Fruit fly (Drosophila melanogaster) whole organism, embryonic: ENCODE data around the gene Atg14.

ENCODE experiments used
- Atf3 ChIP-seq: fragments of 200-800 bp; sonication (Bioruptor generic); optimal IDR thresholded peaks from 3 replicates; lab custom pipeline; 2016; ENCODE audit warnings: missing biosample characterization, missing genetic modification characterization
- B-H2 ChIP-seq: fragments of 200-800 bp; sonication (Bioruptor generic); optimal IDR thresholded peaks from 2 replicates; lab custom pipeline; 2018; ENCODE audit warnings: missing biosample characterization, mild to moderate bottlenecking, missing genetic modification characterization
- BEAF-32 ChIP-seq: fragments of 200-800 bp; sonication (Bioruptor generic); optimal IDR thresholded peaks from 3 replicates; lab custom pipeline; 2017; ENCODE audit warnings: missing biosample characterization, missing genetic modification characterization, mild to moderate bottlenecking, moderate library complexity, missing genetic modification reagents
- CG11723 ChIP-seq: fragments of 200-800 bp; sonication (Bioruptor generic); optimal IDR thresholded peaks from 2 replicates; lab custom pipeline; 2017; ENCODE audit warnings: missing biosample characterization, mild to moderate bottlenecking, missing genetic modification characterization
- CG12071 ChIP-seq: fragments of 200-800 bp; sonication (Bioruptor generic); optimal IDR thresholded peaks from 3 replicates; lab custom pipeline; 2018; ENCODE audit warnings: missing biosample characterization, mild to moderate bottlenecking, missing genetic modification characterization
- CG1233 ChIP-seq: fragments of 200-800 bp; sonication (Bioruptor generic); optimal IDR thresholded peaks from 4 replicates; lab custom pipeline; 2018; ENCODE audit warnings: missing biosample characterization, mild to moderate bottlenecking, missing genetic modification characterization
- CG13123 ChIP-seq: fragments of 200-800 bp; sonication (Bioruptor generic); optimal IDR thresholded peaks from 2 replicates; lab custom pipeline; 2016; ENCODE audit warnings: missing biosample characterization, missing genetic modification characterization
- CG13296 ChIP-seq: fragments of 200-800 bp; sonication (Bioruptor generic); optimal IDR thresholded peaks from 3 replicates; lab custom pipeline; 2018; ENCODE audit warnings: missing biosample characterization, mild to moderate bottlenecking, missing genetic modification characterization
- CG14965 ChIP-seq: fragments of 200-800 bp; sonication (Bioruptor generic); optimal IDR thresholded peaks from 2 replicates; lab custom pipeline; 2016; ENCODE audit warnings: missing biosample characterization, missing genetic modification characterization, borderline replicate concordance
- CG1647 ChIP-seq: fragments of 200-800 bp; sonication (Bioruptor generic); optimal IDR thresholded peaks from 3 replicates; lab custom pipeline; 2016; ENCODE audit warnings: missing biosample characterization, missing genetic modification characterization
- CG2678 ChIP-seq: fragments of 200-800 bp; sonication (Bioruptor generic); optimal IDR thresholded peaks from 3 replicates; lab custom pipeline; 2019; ENCODE audit warnings: missing biosample characterization, mild to moderate bottlenecking, missing genetic modification characterization, moderate library complexity
- CG31224 ChIP-seq: fragments of 200-800 bp; sonication (Bioruptor generic); IDR thresholded peaks from 2 replicates; pipeline ENCODE4 v1.3.6; 2022; ENCODE audit warnings: missing biosample characterization, missing genetic modification characterization
- CG4328 ChIP-seq: fragments of 200-800 bp; sonication (Bioruptor generic); optimal IDR thresholded peaks from 3 replicates; lab custom pipeline; 2017; ENCODE audit warnings: missing biosample characterization, missing genetic modification reagents, missing genetic modification characterization
- CG4617 ChIP-seq: fragments of 200-800 bp; sonication (Bioruptor generic); optimal IDR thresholded peaks from 3 replicates; lab custom pipeline; 2016; ENCODE audit warnings: missing biosample characterization, missing genetic modification characterization, borderline replicate concordance
- CG5953 ChIP-seq: fragments of 200-800 bp; sonication (Bioruptor generic); IDR thresholded peaks from 2 replicates; pipeline ENCODE4 v1.3.6; 2022; ENCODE audit warnings: missing biosample characterization, missing genetic modification characterization
- CG6683 ChIP-seq: fragments of 200-800 bp; sonication (Bioruptor generic); optimal IDR thresholded peaks from 2 replicates; lab custom pipeline; 2017; ENCODE audit warnings: missing biosample characterization, mild to moderate bottlenecking, missing genetic modification characterization, missing genetic modification reagents
- CG8089 ChIP-seq: fragments of 200-800 bp; sonication (Bioruptor generic); optimal IDR thresholded peaks from 3 replicates; lab custom pipeline; 2016; ENCODE audit warnings: missing biosample characterization, missing genetic modification characterization
- D ChIP-seq, 2 experiments: fragments of 200-800 bp in 1 of 2; fragments of >200 bp in 1 of 2; sonication (Bioruptor generic) in 1 of 2; optimal IDR thresholded peaks; 2 replicates in 1 of 2; 3 replicates in 1 of 2; lab custom pipeline; 2017; ENCODE audit warnings: mild to moderate bottlenecking in 1 of 2, missing biosample characterization in 1 of 2, missing genetic modification characterization in 1 of 2, missing genetic modification reagents in 1 of 2
- D19B ChIP-seq: fragments of 200-800 bp; sonication (Bioruptor generic); optimal IDR thresholded peaks from 2 replicates; lab custom pipeline; 2017; ENCODE audit warnings: missing biosample characterization, mild to moderate bottlenecking, missing genetic modification characterization
- Dad ChIP-seq: fragments of 200-800 bp; sonication (Bioruptor generic); optimal IDR thresholded peaks from 3 replicates; lab custom pipeline; 2016; ENCODE audit warnings: missing biosample characterization, missing genetic modification characterization
- Dip3 ChIP-seq: fragments of 200-800 bp; sonication (Bioruptor generic); optimal IDR thresholded peaks from 3 replicates; lab custom pipeline; 2016; ENCODE audit warnings: missing biosample characterization, missing genetic modification characterization
- Eip74EF ChIP-seq, 2 experiments: fragments of 200-800 bp in 1 of 2; fragments of >200 bp in 1 of 2; sonication (Bioruptor generic) in 1 of 2; optimal IDR thresholded peaks; 2 replicates each; lab custom pipeline; 2017 to 2019; ENCODE audit warnings: missing biosample characterization in 2 of 2, missing genetic modification characterization in 2 of 2, mild to moderate bottlenecking in 1 of 2, moderate library complexity in 1 of 2
- Gsc ChIP-seq: fragments of 200-800 bp; sonication (Bioruptor generic); IDR thresholded peaks from 2 replicates; pipeline ENCODE4 v1.3.6; 2022; ENCODE audit warnings: missing biosample characterization, missing genetic modification characterization
- MTF-1 ChIP-seq: fragments of 200-800 bp; sonication (Bioruptor generic); optimal IDR thresholded peaks from 2 replicates; lab custom pipeline; 2018; ENCODE audit warnings: missing biosample characterization, mild to moderate bottlenecking, missing genetic modification characterization, borderline replicate concordance
- Meics ChIP-seq: fragments of 200-800 bp; sonication (Bioruptor generic); optimal IDR thresholded peaks from 2 replicates; lab custom pipeline; 2017; ENCODE audit warnings: missing biosample characterization, mild to moderate bottlenecking, missing genetic modification characterization
- Neu2 ChIP-seq: fragments of 200-800 bp; sonication (Bioruptor generic); optimal IDR thresholded peaks from 3 replicates; lab custom pipeline; 2016; ENCODE audit warnings: missing biosample characterization, missing genetic modification characterization, borderline replicate concordance
- Oli ChIP-seq: fragments of 200-800 bp; sonication (Bioruptor generic); optimal IDR thresholded peaks from 2 replicates; lab custom pipeline; 2018; ENCODE audit warnings: missing biosample characterization, mild to moderate bottlenecking, missing genetic modification characterization, moderate library complexity
- Opbp ChIP-seq: fragments of 200-800 bp; sonication (Bioruptor generic); IDR thresholded peaks from 3 replicates; pipeline ENCODE4 v1.3.6; 2022; ENCODE audit warnings: missing biosample characterization, missing genetic modification characterization; ENCODE audit not compliant: partially characterized antibody
- Rfx ChIP-seq: fragments of 200-800 bp; sonication (Bioruptor generic); IDR thresholded peaks from 2 replicates; pipeline ENCODE4 v1.3.6; 2022; ENCODE audit warnings: missing biosample characterization, missing genetic modification characterization
- Sox102F ChIP-seq: fragments of 200-800 bp; sonication (Bioruptor generic); optimal IDR thresholded peaks from 2 replicates; lab custom pipeline; 2018; ENCODE audit warnings: missing biosample characterization, mild to moderate bottlenecking, missing genetic modification characterization, moderate library complexity
- Ssrp ChIP-seq: fragments of 200-800 bp; sonication (Bioruptor generic); optimal IDR thresholded peaks from 2 replicates; lab custom pipeline; 2018; ENCODE audit warnings: missing biosample characterization, mild to moderate bottlenecking, missing genetic modification characterization, moderate library complexity
- ac ChIP-seq: fragments of 200-800 bp; sonication (Bioruptor generic); optimal IDR thresholded peaks from 3 replicates; lab custom pipeline; 2017; ENCODE audit warnings: missing biosample characterization, mild to moderate bottlenecking, missing genetic modification characterization
- btn ChIP-seq: fragments of 200-800 bp; sonication (Bioruptor generic); optimal IDR thresholded peaks from 2 replicates; lab custom pipeline; 2016; ENCODE audit warnings: missing biosample characterization, missing genetic modification characterization
- cad ChIP-seq: fragments of >200 bp; optimal IDR thresholded peaks from 2 replicates; lab custom pipeline; 2017; ENCODE audit warnings: missing biosample characterization, missing genetic modification characterization
- chif ChIP-seq, 2 experiments: fragments of 200-800 bp; sonication (Bioruptor generic); optimal IDR thresholded peaks; 3 replicates each; lab custom pipeline; 2016; ENCODE audit warnings: missing biosample characterization in 2 of 2, missing genetic modification characterization in 2 of 2
- danr ChIP-seq: fragments of 200-800 bp; sonication (Bioruptor generic); IDR thresholded peaks from 2 replicates; pipeline ENCODE4 v1.3.6; 2022; ENCODE audit warnings: missing biosample characterization, missing genetic modification characterization
- ftz-f1 ChIP-seq: fragments of 200-800 bp; sonication (Bioruptor generic); optimal IDR thresholded peaks from 2 replicates; lab custom pipeline; 2016; ENCODE audit warnings: missing biosample characterization, missing genetic modification characterization
- klu ChIP-seq: fragments of 200-800 bp; sonication (Bioruptor generic); IDR thresholded peaks from 2 replicates; pipeline ENCODE4 v1.3.6; 2022; ENCODE audit warnings: missing biosample characterization, missing genetic modification characterization
- knrl ChIP-seq: fragments of 200-800 bp; sonication (Bioruptor generic); IDR thresholded peaks from 3 replicates; pipeline ENCODE4 v1.3.6; 2022; ENCODE audit warnings: missing biosample characterization, missing genetic modification characterization; ENCODE audit not compliant: partially characterized antibody
- lilli ChIP-seq: fragments of 200-800 bp; sonication (Bioruptor generic); optimal IDR thresholded peaks from 3 replicates; lab custom pipeline; 2016; ENCODE audit warnings: missing biosample characterization, missing genetic modification characterization
- peb ChIP-seq: fragments of 200-800 bp; sonication (Bioruptor generic); IDR thresholded peaks from 2 replicates; pipeline ENCODE4 v1.3.6; 2022; ENCODE audit warnings: missing biosample characterization, missing genetic modification characterization
- phol ChIP-seq: fragments of 200-800 bp; sonication (Bioruptor generic); optimal IDR thresholded peaks from 3 replicates; lab custom pipeline; 2018; ENCODE audit warnings: missing biosample characterization, mild to moderate bottlenecking, missing genetic modification characterization, moderate library complexity
- sc ChIP-seq, 3 experiments: fragments of >200 bp in 2 of 3; fragments of 200-800 bp in 1 of 3; sonication (Bioruptor generic) in 1 of 3; optimal IDR thresholded peaks; 2 replicates in 2 of 3; 3 replicates in 1 of 3; lab custom pipeline; 2017; ENCODE audit warnings: mild to moderate bottlenecking in 1 of 3, missing biosample characterization in 1 of 3, missing genetic modification characterization in 1 of 3, missing genetic modification reagents in 1 of 3
- schlank ChIP-seq: fragments of 200-800 bp; sonication (Bioruptor generic); optimal IDR thresholded peaks from 2 replicates; lab custom pipeline; 2018; ENCODE audit warnings: missing biosample characterization, mild to moderate bottlenecking, missing genetic modification characterization
- tin ChIP-seq: fragments of 200-800 bp; sonication (Bioruptor generic); optimal IDR thresholded peaks from 3 replicates; lab custom pipeline; 2016; ENCODE audit warnings: missing biosample characterization, missing genetic modification characterization
- twi ChIP-seq: fragments of 200-800 bp; optimal IDR thresholded peaks from 2 replicates; lab custom pipeline; 2019; ENCODE audit warnings: missing biosample characterization, mild to moderate bottlenecking, missing genetic modification characterization, moderate library complexity
- tx ChIP-seq: fragments of 200-800 bp; sonication (Bioruptor generic); optimal IDR thresholded peaks from 2 replicates; lab custom pipeline; 2016; ENCODE audit warnings: missing biosample characterization, missing genetic modification characterization

Atg14 gene

dm6 chr3R:29088938-29089661 lies 27.1 kb upstream of the Atg14 start (continued):
- no peak for TF ChIP-seq D (optimal IDR thresholded peaks at IDR 0.05; lab: Kevin White, UChicago)
- peak; percentile 82 for TF ChIP-seq D (GFP tag; optimal IDR thresholded peaks at IDR 0.05; lab: Kevin White, UChicago)
- TF ChIP-seq CG1233 = peak; percentile 57
- TF ChIP-seq cad (GFP tag; lab: Kevin White, UChicago) = no peak
- no peak for TF ChIP-seq BEAF-32
- no peak for TF ChIP-seq CG4617 (GFP tag; lab: Kevin White, UChicago)
- peak; percentile 68 for TF ChIP-seq lilli (GFP tag; lab: Kevin White, UChicago)
- peak; percentile 86 for TF ChIP-seq CG2678 (tag; lab: Kevin White, UChicago)
- TF ChIP-seq tin (GFP tag; lab: Kevin White, UChicago) = peak; percentile 59
- peak; percentile 76 for TF ChIP-seq Meics
- peak; percentile 39 for TF ChIP-seq tx
- peak; percentile 17 for TF ChIP-seq CG13296 (GFP tag; lab: Kevin White, UChicago)
- peak; percentile 13 for TF ChIP-seq D19B
- TF ChIP-seq ac (GFP tag; lab: Kevin White, UChicago) = no peak
- peak; percentile 9 for TF ChIP-seq CG8089 (GFP tag; lab: Kevin White, UChicago)
- TF ChIP-seq klu (GFP tag; lab: Robert Waterston, UW) = 0 out of 2 replicates have a peak, but pooled peaks have one; percentile 47
- TF ChIP-seq twi (tag; lab: Kevin White, UChicago) = peak; percentile 23
- TF ChIP-seq CG4328 = peak; percentile 11
- TF ChIP-seq Neu2 (GFP tag; lab: Kevin White, UChicago) = no peak
- no peak for TF ChIP-seq ftz-f1 (GFP tag; lab: Kevin White, UChicago)
- TF ChIP-seq MTF-1 (GFP tag; lab: Kevin White, UChicago) = peak; percentile 5
- TF ChIP-seq phol (tag; lab: Kevin White, UChicago) = peak; percentile 86
- peak; percentile 34 for TF ChIP-seq btn
- peak; percentile 59 for TF ChIP-seq CG31224 (GFP tag; lab: Robert Waterston, UW)
- no peak for TF ChIP-seq schlank
- TF ChIP-seq Rfx (GFP tag; lab: Robert Waterston, UW) = peak; percentile 63
- TF ChIP-seq Oli = peak; percentile 79
- TF ChIP-seq peb (GFP tag; lab: Robert Waterston, UW) = 0 out of 2 replicates have a peak, but pooled peaks have one; percentile 49
- peak; percentile 84 for TF ChIP-seq Sox102F (GFP tag; lab: Kevin White, UChicago)
- TF ChIP-seq Dad (GFP tag; lab: Kevin White, UChicago) = peak; percentile 41
- no peak for TF ChIP-seq Opbp (GFP tag; lab: Robert Waterston, UW)
- peak; percentile 37; the same call in 1 of the 2 replicates for TF ChIP-seq danr (GFP tag; lab: Robert Waterston, UW)
- TF ChIP-seq CG6683 (GFP tag; lab: Kevin White, UChicago) = peak; percentile 45
- TF ChIP-seq sc (optimal IDR thresholded peaks at IDR 0.05; lab: Kevin White, UChicago) = no peak
- peak; percentile 54 for TF ChIP-seq sc (GFP tag; optimal IDR thresholded peaks at IDR 0.05; lab: Kevin White, UChicago)
- peak; percentile 27 for TF ChIP-seq CG13123
- TF ChIP-seq CG11723 = peak; percentile 56
- peak; percentile 56 to 62 for TF ChIP-seq chif (GFP tag; optimal IDR thresholded peaks at IDR 0.05; lab: Kevin White, UChicago)
- TF ChIP-seq Eip74EF (GFP tag; optimal IDR thresholded peaks at IDR 0.05; lab: Kevin White, UChicago) = peak in 1 of 2 experiments; percentile 72
- no peak for TF ChIP-seq knrl (GFP tag; lab: Robert Waterston, UW)
- TF ChIP-seq CG12071 = peak; percentile 49
- TF ChIP-seq Dip3 = peak; percentile 31
- TF ChIP-seq Atf3 = peak; percentile 32
- TF ChIP-seq CG1647 (GFP tag; lab: Kevin White, UChicago) = no peak
- TF ChIP-seq CG14965 (GFP tag; lab: Kevin White, UChicago) = no peak
- TF ChIP-seq Gsc (GFP tag; lab: Robert Waterston, UW) = no peak
- TF ChIP-seq CG5953 (GFP tag; lab: Robert Waterston, UW) = 0 out of 2 replicates have a peak, but pooled peaks have one; percentile 30
- peak; percentile 72 for TF ChIP-seq Ssrp
- no peak for TF ChIP-seq B-H2
